Fruit fly (Drosophila melanogaster) whole organism, wandering third instar larva: Measurements from ENCODE around the gene Sid.

ENCODE experiments used
- Abd-B ChIP-seq: fragments of >200 bp; optimal IDR thresholded peaks from 2 replicates; lab custom pipeline; 2017; ENCODE audit warnings: missing biosample characterization, missing genetic modification characterization
- CG9705 ChIP-seq: fragments of 200-800 bp; sonication (Bioruptor generic); optimal IDR thresholded peaks from 2 replicates; lab custom pipeline; 2018; ENCODE audit warnings: missing biosample characterization, mild to moderate bottlenecking, missing genetic modification characterization
- CrebA ChIP-seq: fragments of 200-800 bp; sonication (Bioruptor generic); optimal IDR thresholded peaks from 2 replicates; lab custom pipeline; 2016; ENCODE audit warnings: missing biosample characterization, mild to moderate bottlenecking, missing genetic modification characterization, borderline replicate concordance
- Dfd ChIP-seq: fragments of >200 bp; optimal IDR thresholded peaks from 2 replicates; lab custom pipeline; 2017; ENCODE audit warnings: missing biosample characterization, missing genetic modification characterization
- Dif ChIP-seq: fragments of 200-275, 200-300 bp; sonication (Bioruptor generic); optimal IDR thresholded peaks from 2 replicates; lab custom pipeline; 2018; ENCODE audit warnings: missing biosample characterization, missing genetic modification characterization; ENCODE audit not compliant: partially characterized antibody
- GATAd ChIP-seq: sonication (Bioruptor generic); optimal IDR thresholded peaks from 2 replicates; lab custom pipeline; 2016; ENCODE audit warnings: missing biosample characterization, missing genetic modification characterization
- HLH106 ChIP-seq: fragments of 200-800 bp; optimal IDR thresholded peaks from 3 replicates; lab custom pipeline; 2019; ENCODE audit warnings: missing biosample characterization, mild to moderate bottlenecking, missing genetic modification characterization, moderate library complexity
- Hnf4 ChIP-seq: fragments of 200-800 bp; sonication (Bioruptor generic); optimal IDR thresholded peaks from 2 replicates; lab custom pipeline; 2016; ENCODE audit warnings: missing biosample characterization, mild to moderate bottlenecking, missing genetic modification characterization
- Hr78 ChIP-seq: fragments of >200 bp; optimal IDR thresholded peaks from 2 replicates; lab custom pipeline; 2017; ENCODE audit warnings: missing biosample characterization, missing genetic modification characterization
- Hr83 ChIP-seq: fragments of 200-300 bp; sonication (Bioruptor generic); optimal IDR thresholded peaks from 2 replicates; lab custom pipeline; 2016; ENCODE audit warnings: missing biosample characterization, mild to moderate bottlenecking, missing genetic modification characterization, moderate library complexity; ENCODE audit not compliant: poor library complexity, severe bottlenecking
- Jra ChIP-seq: sonication (Bioruptor generic); optimal IDR thresholded peaks from 2 replicates; lab custom pipeline; 2016; ENCODE audit warnings: missing biosample characterization, missing genetic modification characterization
- Mio ChIP-seq: sonication (Bioruptor generic); optimal IDR thresholded peaks from 2 replicates; lab custom pipeline; 2016; ENCODE audit warnings: missing biosample characterization, missing genetic modification characterization
- OdsH ChIP-seq: fragments of 200-800 bp; sonication (Bioruptor generic); optimal IDR thresholded peaks from 2 replicates; lab custom pipeline; 2016; ENCODE audit warnings: missing biosample characterization, mild to moderate bottlenecking, missing genetic modification characterization
- Rel ChIP-seq, 2 experiments: fragments of 200-800 bp; sonication (Bioruptor generic) in 1 of 2; optimal IDR thresholded peaks; 2 replicates in 1 of 2; 3 replicates in 1 of 2; lab custom pipeline; 2016 to 2019; ENCODE audit warnings: mild to moderate bottlenecking in 2 of 2, missing biosample characterization in 2 of 2, missing genetic modification characterization in 2 of 2, moderate library complexity in 1 of 2
- Sp1 ChIP-seq: fragments of 200-800 bp; sonication (Bioruptor generic); optimal IDR thresholded peaks from 3 replicates; lab custom pipeline; 2019; ENCODE audit warnings: missing biosample characterization, mild to moderate bottlenecking, missing genetic modification characterization, moderate library complexity
- Vsx2 ChIP-seq: fragments of 200-300, 225-300 bp; sonication (Bioruptor generic); optimal IDR thresholded peaks from 2 replicates; lab custom pipeline; 2018; ENCODE audit warnings: missing biosample characterization, missing genetic modification characterization; ENCODE audit not compliant: partially characterized antibody
- br ChIP-seq: fragments of 200-800 bp; sonication (Bioruptor generic); optimal IDR thresholded peaks from 2 replicates; lab custom pipeline; 2016; ENCODE audit warnings: missing biosample characterization, missing genetic modification characterization
- dl ChIP-seq, 2 experiments: fragments of 175-275, 200-275 bp in 1 of 2; fragments of 200-275 bp in 1 of 2; sonication (Bioruptor generic); optimal IDR thresholded peaks; lab custom pipeline; 2018; ENCODE audit warnings: mild to moderate bottlenecking in 2 of 2, missing biosample characterization in 2 of 2, missing genetic modification characterization in 2 of 2, moderate library complexity in 2 of 2; ENCODE audit not compliant: partially characterized antibody in 2 of 2, insufficient read depth in 1 of 2
- dmrt93B ChIP-seq: fragments of 200-800 bp; sonication (Bioruptor generic); optimal IDR thresholded peaks from 2 replicates; lab custom pipeline; 2018; ENCODE audit warnings: missing biosample characterization, mild to moderate bottlenecking, missing genetic modification characterization
- dsf ChIP-seq: sonication (Bioruptor generic); optimal IDR thresholded peaks from 2 replicates; lab custom pipeline; 2016; ENCODE audit warnings: missing biosample characterization, missing genetic modification characterization, borderline replicate concordance
- ey ChIP-seq: fragments of 200-800 bp; sonication (Bioruptor generic); optimal IDR thresholded peaks from 2 replicates; lab custom pipeline; 2016; ENCODE audit warnings: missing biosample characterization, missing genetic modification characterization
- foxo ChIP-seq, 2 experiments: fragments of 200-800 bp; sonication (Bioruptor generic); optimal IDR thresholded peaks; 2 replicates in 1 of 2; 3 replicates in 1 of 2; lab custom pipeline; 2016 to 2017; ENCODE audit warnings: missing biosample characterization in 2 of 2, missing genetic modification characterization in 2 of 2
- fru ChIP-seq: fragments of 200-800 bp; sonication (Bioruptor generic); optimal IDR thresholded peaks from 3 replicates; lab custom pipeline; 2016; ENCODE audit warnings: missing biosample characterization, mild to moderate bottlenecking, missing genetic modification characterization
- h ChIP-seq: fragments of 200-800 bp; sonication (Bioruptor generic); optimal IDR thresholded peaks from 3 replicates; lab custom pipeline; 2016; ENCODE audit warnings: missing biosample characterization, mild to moderate bottlenecking, missing genetic modification characterization
- jim ChIP-seq: fragments of 175-275, 200-325 bp; sonication (Bioruptor generic); optimal IDR thresholded peaks from 2 replicates; lab custom pipeline; 2016; ENCODE audit warnings: missing biosample characterization, mild to moderate bottlenecking, missing genetic modification characterization
- lola ChIP-seq: fragments of >200 bp; optimal IDR thresholded peaks from 2 replicates; lab custom pipeline; 2017; ENCODE audit warnings: missing biosample characterization, missing genetic modification characterization
- pan ChIP-seq: fragments of >200 bp; optimal IDR thresholded peaks from 2 replicates; lab custom pipeline; 2017
- psq ChIP-seq: fragments of 200-800 bp; sonication (Bioruptor generic); optimal IDR thresholded peaks from 3 replicates; lab custom pipeline; 2017; ENCODE audit warnings: missing biosample characterization, mild to moderate bottlenecking, missing genetic modification characterization, moderate library complexity
- rgr ChIP-seq: fragments of 200-800 bp; sonication (Bioruptor generic); optimal IDR thresholded peaks from 3 replicates; lab custom pipeline; 2016; ENCODE audit warnings: missing biosample characterization, mild to moderate bottlenecking, missing genetic modification characterization
- sv ChIP-seq: fragments of 200-800 bp; sonication (Bioruptor generic); optimal IDR thresholded peaks from 3 replicates; lab custom pipeline; 2016; ENCODE audit warnings: missing biosample characterization, missing genetic modification characterization
- tai ChIP-seq: sonication (Bioruptor generic); optimal IDR thresholded peaks from 2 replicates; lab custom pipeline; 2016; ENCODE audit warnings: missing biosample characterization, missing genetic modification characterization
- usp ChIP-seq: fragments of >200 bp; optimal IDR thresholded peaks from 2 replicates; lab custom pipeline; 2017; ENCODE audit warnings: missing biosample characterization, missing genetic modification characterization
- woc ChIP-seq: sonication (Bioruptor generic); optimal IDR thresholded peaks from 2 replicates; lab custom pipeline; 2016; ENCODE audit warnings: missing biosample characterization, mild to moderate bottlenecking, missing genetic modification characterization

Gene Sid

DNA sequence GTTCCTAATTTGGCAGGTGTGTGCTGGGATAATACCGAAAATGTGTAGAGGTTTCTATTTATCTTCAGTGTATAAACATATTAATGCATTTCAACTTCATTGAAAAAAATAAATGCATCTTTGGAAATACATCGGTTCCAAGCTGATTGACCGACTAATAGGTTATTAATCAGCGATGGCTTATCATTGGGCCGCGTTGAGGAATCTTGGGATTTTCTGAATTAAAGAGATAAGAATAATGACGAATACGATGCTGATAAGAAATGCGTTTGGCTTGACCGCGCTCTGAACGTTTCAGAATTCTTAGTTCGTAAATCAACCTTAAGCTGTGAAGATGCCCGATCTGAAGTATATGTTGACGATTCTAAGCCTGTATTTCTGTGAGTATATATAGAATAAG, at the start of gene Sid:
Gene Sid (plus strand): TSS at position 301 of the 400 bp plus-strand sequence.
- TF ChIP-seq Dif (GFP tag; lab: Kevin White, UChicago) (no peak), Rel (GFP tag; optimal IDR thresholded peaks at IDR 0.05; lab: Kevin White, UChicago) (no peak), Rel (tag; optimal IDR thresholded peaks at IDR 0.05; lab: Kevin White, UChicago) (peak; percentile 90), Hr83 (GFP tag; lab: Kevin White, UChicago) (no peak), dmrt93B (no peak), h (GFP tag; lab: Kevin White, UChicago) (no peak), lola (GFP tag; lab: Kevin White, UChicago) (no peak)

DNA sequence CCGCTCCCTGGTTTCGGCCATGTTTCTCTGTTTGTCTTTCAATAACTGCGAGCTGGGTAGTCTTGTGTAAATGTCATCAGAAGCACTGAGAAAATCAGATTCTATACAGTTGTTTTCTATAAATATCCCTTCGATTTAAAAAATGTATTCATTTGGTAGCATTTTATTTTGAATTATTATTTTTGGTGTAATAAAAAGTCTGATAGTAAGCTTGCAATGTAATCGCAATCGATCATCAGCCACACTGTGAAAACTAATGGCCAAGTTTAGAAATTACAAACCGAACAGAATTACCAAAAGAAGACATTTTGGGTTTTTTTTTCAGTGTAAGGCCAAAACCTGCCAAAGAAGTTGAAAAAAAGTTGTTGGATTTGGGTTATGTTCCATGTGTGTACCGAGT, 49.7 kb upstream of the Sid start:
- no peak for TF ChIP-seq dl (GFP tag; optimal IDR thresholded peaks at IDR 0.05; lab: Kevin White, UChicago; ENCODE audit: insufficient read depth in 1 of 2, partially characterized antibody in 2 of 2)
- no peak for TF ChIP-seq Mio (GFP tag; lab: Kevin White, UChicago)
- no peak for TF ChIP-seq jim (GFP tag; lab: Kevin White, UChicago)
- TF ChIP-seq psq (GFP tag; lab: Kevin White, UChicago), result no peak
- no peak for TF ChIP-seq ey
- TF ChIP-seq rgr (GFP tag; lab: Kevin White, UChicago), result no peak
- no peak for TF ChIP-seq HLH106
- no peak for TF ChIP-seq sv (GFP tag; lab: Kevin White, UChicago)
- TF ChIP-seq br (GFP tag; lab: Kevin White, UChicago), result no peak
- no peak for TF ChIP-seq Hr78 (GFP tag; lab: Kevin White, UChicago)
- TF ChIP-seq CrebA, result no peak
- no peak for TF ChIP-seq tai (GFP tag; lab: Kevin White, UChicago)
- no peak for TF ChIP-seq Jra (GFP tag; lab: Kevin White, UChicago)
- no peak for TF ChIP-seq pan (lab: Kevin White, UChicago)
- TF ChIP-seq foxo (GFP tag; optimal IDR thresholded peaks at IDR 0.05; lab: Kevin White, UChicago), result no peak
- no peak for TF ChIP-seq Dfd (GFP tag; lab: Kevin White, UChicago)
- TF ChIP-seq dmrt93B, result no peak
- TF ChIP-seq Hnf4 (GFP tag; lab: Kevin White, UChicago), result no peak
- no peak for TF ChIP-seq GATAd
- no peak for TF ChIP-seq Vsx2 (GFP tag; lab: Kevin White, UChicago)

dm6 chr3R:28623115-28623514, 47.4 kb upstream of the Sid start:
- TF ChIP-seq Sp1 (GFP tag; lab: Kevin White, UChicago), result no peak
- TF ChIP-seq OdsH (GFP tag; lab: Kevin White, UChicago), result no peak
- TF ChIP-seq CG9705 (GFP tag; lab: Kevin White, UChicago), result no peak
- TF ChIP-seq foxo (GFP tag; optimal IDR thresholded peaks at IDR 0.05; lab: Kevin White, UChicago), result no peak
- no peak for TF ChIP-seq Hnf4 (GFP tag; lab: Kevin White, UChicago)

dm6 chr3R:28623564-28623963, 46.9 kb upstream of the Sid start:
- TF ChIP-seq OdsH (GFP tag; lab: Kevin White, UChicago), result peak; percentile 9
- no peak for TF ChIP-seq dsf (GFP tag; lab: Kevin White, UChicago)
- TF ChIP-seq ey, result no peak
- TF ChIP-seq fru (GFP tag; lab: Kevin White, UChicago), result peak; percentile 26
- TF ChIP-seq Sp1 (GFP tag; lab: Kevin White, UChicago), result peak; percentile 16
- no peak for TF ChIP-seq Abd-B (GFP tag; lab: Kevin White, UChicago)
- TF ChIP-seq foxo (GFP tag; optimal IDR thresholded peaks at IDR 0.05; lab: Kevin White, UChicago), result peak in 1 of 2 experiments; percentile 36
- peak; percentile 27 for TF ChIP-seq psq (GFP tag; lab: Kevin White, UChicago)
- TF ChIP-seq h (GFP tag; lab: Kevin White, UChicago), result peak; percentile 35
- peak; percentile 3 for TF ChIP-seq woc (GFP tag; lab: Kevin White, UChicago)
- peak; percentile 13 for TF ChIP-seq rgr (GFP tag; lab: Kevin White, UChicago)
- TF ChIP-seq HLH106, result peak; percentile 28

DNA sequence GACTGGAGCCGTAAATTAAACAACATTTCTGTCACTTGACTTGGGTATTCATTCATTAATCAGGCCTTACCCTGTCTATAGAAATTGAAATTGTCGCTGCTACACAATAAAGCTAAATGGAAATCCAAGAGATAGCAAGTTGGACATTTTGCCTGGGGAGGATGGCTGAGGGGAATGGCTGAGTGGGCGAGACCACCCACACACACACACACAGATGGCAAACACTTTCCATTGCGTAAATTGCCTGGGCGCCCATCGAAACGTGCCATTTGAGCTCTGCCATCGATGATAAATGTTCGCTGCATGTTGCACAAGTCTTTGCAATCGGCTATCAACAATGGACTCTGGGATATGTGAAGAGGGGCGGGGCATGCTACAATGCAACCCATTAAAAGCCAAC, 43.2 kb upstream of the Sid start:
- TF ChIP-seq sv (GFP tag; lab: Kevin White, UChicago) (no peak), fru (GFP tag; lab: Kevin White, UChicago) (no peak), Rel (GFP tag; optimal IDR thresholded peaks at IDR 0.05; lab: Kevin White, UChicago) (no peak), Rel (tag; optimal IDR thresholded peaks at IDR 0.05; lab: Kevin White, UChicago) (no peak), woc (GFP tag; lab: Kevin White, UChicago) (no peak), usp (no peak)
